Worm (Caenorhabditis elegans): ENCODE data around the gene F35F10.1.

F35F10.1 gene

DNA sequence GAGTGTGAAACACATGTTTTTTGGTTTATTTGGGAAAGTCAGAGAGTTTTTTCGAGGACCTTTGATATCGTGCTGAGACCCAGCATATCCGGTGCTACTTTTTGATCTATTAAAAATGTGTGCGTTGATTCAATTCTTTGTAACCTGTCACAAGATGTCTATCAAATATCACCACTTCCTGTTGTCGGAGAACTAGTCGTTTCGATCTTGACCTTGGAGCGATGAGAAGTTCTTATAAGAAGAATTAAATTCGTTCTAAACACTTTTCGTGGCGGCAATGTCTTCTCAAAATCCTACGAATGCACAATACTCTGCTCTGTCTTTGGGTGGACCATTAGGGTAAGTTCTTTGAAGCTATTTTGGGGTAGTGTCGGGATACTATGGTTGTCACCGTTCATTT lies at the start of gene F35F10.1:
TSS of gene F35F10.1 (plus strand) at position 200 of the 400 bp plus-strand sequence.
- TF ChIP-seq nhr-85 (tag) (peak; percentile 69), vab-15 (tag; optimal IDR thresholded peaks at IDR 0.05) (no peak), blmp-1 (tag; optimal IDR thresholded peaks at IDR 0.05) (peak; percentile 37), grh-1 (GFP tag; IDR thresholded peaks at IDR 0.05) (peak; percentile 9; the same call in 1 of the 2 replicates)

DNA sequence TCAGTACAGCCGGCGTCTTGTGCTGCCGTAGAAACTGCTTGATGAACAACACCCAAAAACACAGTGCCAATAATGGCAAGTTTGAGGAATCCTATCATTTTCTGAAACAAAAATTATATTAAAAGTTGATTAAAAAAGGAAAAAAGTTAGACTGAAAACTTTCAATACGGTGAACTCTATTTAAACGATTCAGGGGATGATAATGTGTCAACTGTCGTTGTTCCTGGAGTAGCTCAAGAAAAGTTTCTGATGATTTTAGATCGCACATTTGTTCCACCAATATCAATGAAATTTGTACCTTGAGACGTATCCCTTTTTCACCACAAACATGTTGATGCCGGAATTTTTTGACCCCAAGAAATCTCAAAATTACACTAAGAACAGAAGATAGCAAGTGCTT lies 48.2 kb upstream of the F35F10.1 start, which contains the start of gene T28A11.18:
TSS of gene T28A11.18 (minus strand) at position 101 of the 400 bp plus-strand sequence.
- TF ChIP-seq lin-35 (GFP tag; optimal IDR thresholded peaks at IDR 0.05): no peak
- TF ChIP-seq zip-4 (GFP tag; optimal IDR thresholded peaks at IDR 0.05): no peak
- TF ChIP-seq unc-86 (tag; optimal IDR thresholded peaks at IDR 0.05): no peak
- TF ChIP-seq sptf-1 (tag; optimal IDR thresholded peaks at IDR 0.05): no peak
- no peak for TF ChIP-seq nhr-11 (tag; optimal IDR thresholded peaks at IDR 0.05)
- TF ChIP-seq nhr-90 (tag; optimal IDR thresholded peaks at IDR 0.05; ENCODE audit: poor library complexity): no peak
- no peak for TF ChIP-seq pag-3 (tag; optimal IDR thresholded peaks at IDR 0.05; ENCODE audit: borderline replicate concordance, insufficient read depth)
- no peak for TF ChIP-seq lin-15B (tag; optimal IDR thresholded peaks at IDR 0.05)
- TF ChIP-seq elt-2 (tag; optimal IDR thresholded peaks at IDR 0.05): no peak
- no peak for TF ChIP-seq aly-2 (tag; optimal IDR thresholded peaks at IDR 0.05)
- TF ChIP-seq isw-1 (GFP tag; IDR thresholded peaks at IDR 0.05): no peak
- no peak for TF ChIP-seq C34B4.2 (tag; optimal IDR thresholded peaks at IDR 0.05)
- no peak for TF ChIP-seq fos-1 (tag; optimal IDR thresholded peaks at IDR 0.05)
- no peak for TF ChIP-seq nhr-28 (tag; optimal IDR thresholded peaks at IDR 0.05)
- TF ChIP-seq mab-9 (GFP tag; IDR thresholded peaks at IDR 0.05): no peak
- no peak for TF ChIP-seq nhr-71 (tag; optimal IDR thresholded peaks at IDR 0.05)
- TF ChIP-seq vab-15 (tag; optimal IDR thresholded peaks at IDR 0.05): no peak
- no peak for TF ChIP-seq tlp-1 (tag; optimal IDR thresholded peaks at IDR 0.05)

DNA sequence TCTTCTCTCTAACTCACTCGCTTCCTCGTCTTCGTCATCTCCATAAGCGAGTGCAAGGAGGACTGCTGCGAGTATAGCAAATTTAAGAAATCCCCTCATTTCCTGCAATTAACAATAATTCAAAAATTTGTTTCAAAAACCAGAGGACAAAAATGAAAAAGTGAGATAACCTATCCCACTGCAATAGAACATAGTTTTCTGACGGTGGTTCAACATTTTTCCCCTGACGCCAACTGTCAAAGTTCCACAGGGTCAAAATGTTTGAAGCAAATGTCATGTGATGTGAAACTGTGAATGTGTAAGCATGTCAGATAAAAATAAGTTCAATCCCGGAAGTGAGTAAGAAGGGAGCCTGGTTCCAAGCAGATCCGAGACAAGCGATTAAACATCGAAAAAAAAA lies 46.7 kb upstream of the F35F10.1 start, which contains the start of gene T28A11.19:
TSS of gene T28A11.19 (minus strand) at position 108 of the 400 bp plus-strand sequence.
- TF ChIP-seq sptf-1 (tag; optimal IDR thresholded peaks at IDR 0.05): no peak
- TF ChIP-seq rnt-1 (tag; optimal IDR thresholded peaks at IDR 0.05): peak; percentile 16

DNA sequence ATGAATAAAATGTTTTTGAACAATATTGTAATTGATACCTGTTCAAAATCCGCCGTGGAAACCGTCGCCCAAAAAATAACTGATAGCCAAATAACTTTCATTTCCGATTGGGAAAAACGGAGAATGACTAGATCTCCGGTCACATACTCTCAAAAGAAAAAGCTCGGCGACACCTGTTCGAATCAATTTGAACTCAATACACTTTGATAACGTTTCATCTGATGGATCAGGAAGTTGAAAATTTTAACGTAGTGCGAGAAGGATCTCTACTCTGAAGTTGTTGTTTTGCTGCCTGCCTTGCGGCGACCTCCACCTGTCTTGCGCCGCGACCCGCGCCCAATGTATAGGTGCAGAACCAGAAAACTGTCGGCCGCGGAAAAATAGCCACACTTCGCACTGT lies 43.0 kb upstream of the F35F10.1 start, which contains the start of gene T28A11.20:
TSS of gene T28A11.20 (minus strand) at position 101 of the 400 bp plus-strand sequence.
- no peak for TF ChIP-seq efl-1 (optimal IDR thresholded peaks at IDR 0.05)
- peak in 1 of 2 experiments; percentile 70 for TF ChIP-seq efl-1 (GFP tag; optimal IDR thresholded peaks at IDR 0.05 in 1 of 2)
- TF ChIP-seq nhr-28 (tag; optimal IDR thresholded peaks at IDR 0.05): no peak
- no peak for TF ChIP-seq unc-86 (tag; optimal IDR thresholded peaks at IDR 0.05)
- no peak for TF ChIP-seq fkh-8 (tag; optimal IDR thresholded peaks at IDR 0.05)
- no peak for TF ChIP-seq nhr-20 (tag; optimal IDR thresholded peaks at IDR 0.05)

DNA sequence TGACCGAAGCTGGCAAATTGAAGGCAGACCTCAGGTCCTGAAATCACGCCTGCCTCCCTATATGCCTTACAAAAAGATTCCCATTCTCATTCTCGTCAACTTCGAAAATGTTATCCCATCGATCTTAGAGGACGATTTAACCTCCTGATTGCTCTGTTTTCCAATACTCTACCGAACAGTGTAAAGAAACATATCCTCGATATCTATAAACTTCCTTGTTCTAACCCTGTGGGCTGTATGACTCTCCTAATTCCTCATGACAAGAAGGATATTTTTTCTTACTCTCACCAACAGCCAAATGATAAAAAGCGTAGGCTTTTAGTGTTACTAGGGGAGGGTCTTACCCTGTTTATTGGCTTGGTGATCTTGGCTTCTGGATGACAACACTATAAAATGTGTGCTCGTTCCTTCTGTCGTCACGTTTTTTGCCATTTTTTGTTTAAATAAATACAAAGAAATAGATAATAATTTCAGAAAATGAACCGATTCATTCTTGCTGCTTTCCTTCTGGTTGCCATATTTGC lies 42.5 kb upstream of the F35F10.1 start, which contains the start of gene T28A11.4:
TSS of gene T28A11.4 (plus strand) at position 474 of the 524 bp plus-strand sequence.
- TF ChIP-seq rnt-1 (tag; optimal IDR thresholded peaks at IDR 0.05) (no peak), vab-15 (tag; optimal IDR thresholded peaks at IDR 0.05) (no peak), nhr-71 (tag; optimal IDR thresholded peaks at IDR 0.05) (no peak), snpc-4 (tag; optimal IDR thresholded peaks at IDR 0.05) (no peak), unc-130 (tag; optimal IDR thresholded peaks at IDR 0.05) (no peak), hlh-17 (GFP tag; optimal IDR thresholded peaks at IDR 0.05; ENCODE audit: borderline replicate concordance) (no peak), mef-2 (tag; optimal IDR thresholded peaks at IDR 0.05) (no peak), elt-3 (tag; optimal IDR thresholded peaks at IDR 0.05) (no peak), ceh-63 (GFP tag; optimal IDR thresholded peaks at IDR 0.05) (no peak), sptf-1 (tag; optimal IDR thresholded peaks at IDR 0.05) (no peak), efl-3 (GFP tag; optimal IDR thresholded peaks at IDR 0.05) (no peak), unc-98 (GFP tag; IDR thresholded peaks at IDR 0.05) (no peak), skn-1 (tag; optimal IDR thresholded peaks at IDR 0.05) (no peak), ces-1 (GFP tag; optimal IDR thresholded peaks at IDR 0.05) (no peak), fos-1 (tag; optimal IDR thresholded peaks at IDR 0.05) (no peak), nhr-76 (tag; optimal IDR thresholded peaks at IDR 0.05) (no peak), dsc-1 (tag; optimal IDR thresholded peaks at IDR 0.05) (no peak), nhr-237 (tag; optimal IDR thresholded peaks at IDR 0.05) (no peak), pax-3 (tag; optimal IDR thresholded peaks at IDR 0.05) (no peak)

Measured in whole organism, L1 larva.